Fruit fly (Drosophila melanogaster) whole organism, embryonic: ENCODE results near the gene gkt.
A peak's percentile ranks its signal among the peaks of the same experiment; 100 is the strongest.

ENCODE experiments used
- Antp ChIP-seq: fragments of 200-800 bp; sonication (Bioruptor generic); optimal IDR thresholded peaks from 3 replicates; lab custom pipeline; 2016; ENCODE audit warnings: missing biosample characterization, missing genetic modification characterization
- Awh ChIP-seq: fragments of 200-800 bp; sonication (Bioruptor generic); IDR thresholded peaks from 2 replicates; pipeline ENCODE4, ENCODE4 v1.3.6; 2022; ENCODE audit warnings: missing biosample characterization, missing genetic modification characterization
- CG1024 ChIP-seq: fragments of 200-800 bp; sonication (Bioruptor generic); IDR thresholded peaks from 2 replicates; pipeline ENCODE4 v1.3.6; 2022; ENCODE audit warnings: missing biosample characterization, missing genetic modification characterization
- CG11093 ChIP-seq: fragments of 200-800 bp; sonication (Bioruptor generic); IDR thresholded peaks from 3 replicates; pipeline ENCODE4 v1.3.6; 2022; ENCODE audit warnings: missing biosample characterization, missing genetic modification characterization
- CG12104 ChIP-seq: fragments of 200-800 bp; sonication (Bioruptor generic); optimal IDR thresholded peaks from 3 replicates; lab custom pipeline; 2016; ENCODE audit warnings: missing biosample characterization, missing genetic modification characterization
- CG12236 ChIP-seq: fragments of 200-800 bp; sonication (Bioruptor generic); optimal IDR thresholded peaks from 2 replicates; lab custom pipeline; 2016; ENCODE audit warnings: missing biosample characterization, missing genetic modification characterization
- CG12659 ChIP-seq: fragments of 200-800 bp; sonication (Bioruptor generic); optimal IDR thresholded peaks from 3 replicates; lab custom pipeline; 2017; ENCODE audit warnings: mild to moderate bottlenecking, missing biosample characterization, missing genetic modification reagents, missing genetic modification characterization
- CG15011 ChIP-seq: fragments of 200-800 bp; sonication (Bioruptor generic); optimal IDR thresholded peaks from 3 replicates; lab custom pipeline; 2018; ENCODE audit warnings: missing biosample characterization, mild to moderate bottlenecking, missing genetic modification characterization
- CG15479 ChIP-seq: fragments of 200-800 bp; sonication (Bioruptor generic); optimal IDR thresholded peaks from 3 replicates; lab custom pipeline; 2019; ENCODE audit warnings: missing biosample characterization, mild to moderate bottlenecking, missing genetic modification characterization, moderate library complexity
- CG32767 ChIP-seq: fragments of 200-800 bp; sonication (Bioruptor generic); IDR thresholded peaks from 2 replicates; pipeline ENCODE4 v1.3.6; 2022; ENCODE audit warnings: missing biosample characterization, missing genetic modification characterization
- CG32772 ChIP-seq: fragments of 200-800 bp; sonication (Bioruptor generic); IDR thresholded peaks from 2 replicates; pipeline ENCODE4 v1.3.6; 2022; ENCODE audit warnings: missing biosample characterization, missing genetic modification characterization
- CG5953 ChIP-seq: fragments of 200-800 bp; sonication (Bioruptor generic); IDR thresholded peaks from 2 replicates; pipeline ENCODE4 v1.3.6; 2022; ENCODE audit warnings: missing biosample characterization, missing genetic modification characterization
- CG6683 ChIP-seq: fragments of 200-800 bp; sonication (Bioruptor generic); optimal IDR thresholded peaks from 2 replicates; lab custom pipeline; 2017; ENCODE audit warnings: missing biosample characterization, mild to moderate bottlenecking, missing genetic modification characterization, missing genetic modification reagents
- CG6854 ChIP-seq: fragments of 200-800 bp; sonication (Bioruptor generic); optimal IDR thresholded peaks from 3 replicates; lab custom pipeline; 2017; ENCODE audit warnings: missing biosample characterization, mild to moderate bottlenecking, missing genetic modification characterization
- CG7271 ChIP-seq: fragments of 200-800 bp; sonication (Bioruptor generic); optimal IDR thresholded peaks from 2 replicates; lab custom pipeline; 2018; ENCODE audit warnings: missing biosample characterization, mild to moderate bottlenecking, missing genetic modification characterization, moderate library complexity
- CG8924 ChIP-seq: fragments of 200-800 bp; optimal IDR thresholded peaks from 3 replicates; lab custom pipeline; 2019; ENCODE audit warnings: missing biosample characterization, mild to moderate bottlenecking, missing genetic modification characterization, moderate library complexity
- D19B ChIP-seq: fragments of 200-800 bp; sonication (Bioruptor generic); optimal IDR thresholded peaks from 2 replicates; lab custom pipeline; 2017; ENCODE audit warnings: missing biosample characterization, mild to moderate bottlenecking, missing genetic modification characterization
- Doc2 ChIP-seq: fragments of 200-800 bp; sonication (Bioruptor generic); IDR thresholded peaks from 2 replicates; pipeline ENCODE4 v1.3.6; 2022; ENCODE audit warnings: missing biosample characterization, missing genetic modification characterization
- Dref ChIP-seq: fragments of 200-800 bp; sonication (Bioruptor generic); IDR thresholded peaks from 2 replicates; pipeline ENCODE4 v1.3.6; 2022; ENCODE audit warnings: missing biosample characterization, missing genetic modification characterization
- Elba2 ChIP-seq: fragments of 200-800 bp; sonication (Bioruptor generic); optimal IDR thresholded peaks from 3 replicates; lab custom pipeline; 2016; ENCODE audit warnings: missing biosample characterization, missing genetic modification characterization
- Fer2 ChIP-seq: fragments of 200-800 bp; sonication (Bioruptor generic); optimal IDR thresholded peaks from 2 replicates; lab custom pipeline; 2018; ENCODE audit warnings: missing biosample characterization, mild to moderate bottlenecking, missing genetic modification characterization, moderate library complexity
- HmgZ ChIP-seq: fragments of 200-800 bp; sonication (Bioruptor generic); optimal IDR thresholded peaks from 2 replicates; lab custom pipeline; 2018; ENCODE audit warnings: missing biosample characterization, mild to moderate bottlenecking, missing genetic modification characterization
- Hmx ChIP-seq: fragments of 200-800 bp; sonication (Bioruptor generic); optimal IDR thresholded peaks from 2 replicates; lab custom pipeline; 2016; ENCODE audit warnings: missing biosample characterization, missing genetic modification characterization
- Hsf ChIP-seq: fragments of 200-800 bp; sonication (Bioruptor generic); optimal IDR thresholded peaks from 3 replicates; lab custom pipeline; 2016; ENCODE audit warnings: missing biosample characterization, missing genetic modification characterization
- Lim3 ChIP-seq: fragments of 200-800 bp; sonication (Bioruptor generic); IDR thresholded peaks from 2 replicates; pipeline ENCODE4 v1.3.6; 2022; ENCODE audit warnings: missing biosample characterization, missing genetic modification characterization
- NK7.1 ChIP-seq: fragments of 200-800 bp; sonication (Bioruptor generic); optimal IDR thresholded peaks from 3 replicates; lab custom pipeline; 2016; ENCODE audit warnings: missing biosample characterization, missing genetic modification characterization
- PHDP ChIP-seq: fragments of 200-800 bp; sonication (Bioruptor generic); optimal IDR thresholded peaks from 3 replicates; lab custom pipeline; 2018; ENCODE audit warnings: missing biosample characterization, mild to moderate bottlenecking, missing genetic modification characterization, moderate library complexity
- Ravus ChIP-seq: fragments of 200-800 bp; sonication (Bioruptor generic); IDR thresholded peaks from 2 replicates; pipeline ENCODE4 v1.3.6; 2022; ENCODE audit warnings: missing biosample characterization, missing genetic modification characterization
- Six4 ChIP-seq: fragments of 200-800 bp; sonication (Bioruptor generic); optimal IDR thresholded peaks from 2 replicates; lab custom pipeline; 2016; ENCODE audit warnings: missing biosample characterization, missing genetic modification characterization
- Xrp1 ChIP-seq: fragments of 200-800 bp; sonication (Bioruptor generic); IDR thresholded peaks from 2 replicates; pipeline ENCODE4 v1.3.6; 2022; ENCODE audit warnings: missing biosample characterization, missing genetic modification characterization
- YL-1 ChIP-seq: fragments of 200-800 bp; sonication (Bioruptor generic); optimal IDR thresholded peaks from 3 replicates; lab custom pipeline; 2017; ENCODE audit warnings: missing biosample characterization, mild to moderate bottlenecking, missing genetic modification characterization
- ato ChIP-seq: fragments of 200-800 bp; sonication (Bioruptor generic); IDR thresholded peaks from 2 replicates; pipeline ENCODE4 v1.3.6; 2022; ENCODE audit warnings: missing biosample characterization, missing genetic modification characterization; ENCODE audit not compliant: partially characterized antibody
- bigmax ChIP-seq: fragments of 200-800 bp; sonication (Bioruptor generic); optimal IDR thresholded peaks from 2 replicates; lab custom pipeline; 2018; ENCODE audit warnings: missing biosample characterization, mild to moderate bottlenecking, missing genetic modification characterization
- bowl ChIP-seq: fragments of 200-800 bp; sonication (Bioruptor generic); IDR thresholded peaks from 2 replicates; pipeline ENCODE4 v1.3.6; 2022; ENCODE audit warnings: missing biosample characterization, missing genetic modification characterization
- br ChIP-seq: fragments of >200 bp; optimal IDR thresholded peaks from 2 replicates; lab custom pipeline; 2017
- bsh ChIP-seq, 2 experiments: fragments of 200-800 bp; sonication (Bioruptor generic); optimal IDR thresholded peaks; 2 replicates each; lab custom pipeline; 2017 to 2018; ENCODE audit warnings: mild to moderate bottlenecking in 2 of 2, missing biosample characterization in 2 of 2, missing genetic modification characterization in 2 of 2, moderate library complexity in 1 of 2
- cwo ChIP-seq: fragments of 200-800 bp; sonication (Bioruptor generic); optimal IDR thresholded peaks from 3 replicates; lab custom pipeline; 2017; ENCODE audit warnings: missing biosample characterization, missing genetic modification characterization, mild to moderate bottlenecking, moderate library complexity, missing genetic modification reagents
- disco-r ChIP-seq: fragments of 200-800 bp; sonication (Bioruptor generic); optimal IDR thresholded peaks from 2 replicates; lab custom pipeline; 2016; ENCODE audit warnings: missing biosample characterization, missing genetic modification characterization
- emc ChIP-seq: fragments of 200-800 bp; sonication (Bioruptor generic); optimal IDR thresholded peaks from 2 replicates; lab custom pipeline; 2016; ENCODE audit warnings: missing biosample characterization, missing genetic modification characterization
- fd96Cb ChIP-seq: fragments of 200-800 bp; sonication (Bioruptor generic); optimal IDR thresholded peaks from 2 replicates; lab custom pipeline; 2018; ENCODE audit warnings: missing biosample characterization, mild to moderate bottlenecking, missing genetic modification characterization, moderate library complexity
- inv ChIP-seq: fragments of 200-800 bp; sonication (Bioruptor generic); IDR thresholded peaks from 2 replicates; pipeline ENCODE4 v1.3.6; 2022; ENCODE audit warnings: missing biosample characterization, missing genetic modification characterization; ENCODE audit not compliant: partially characterized antibody
- jigr1 ChIP-seq: fragments of 200-800 bp; sonication (Bioruptor generic); IDR thresholded peaks from 3 replicates; pipeline ENCODE4 v1.3.6; 2022; ENCODE audit warnings: missing biosample characterization, missing genetic modification characterization
- lmd ChIP-seq: fragments of 200-800 bp; sonication (Bioruptor generic); IDR thresholded peaks from 2 replicates; pipeline ENCODE4 v1.3.6; 2022; ENCODE audit warnings: missing biosample characterization, missing genetic modification characterization
- nau ChIP-seq: fragments of 200-800 bp; sonication (Bioruptor generic); optimal IDR thresholded peaks from 3 replicates; lab custom pipeline; 2017; ENCODE audit warnings: missing biosample characterization, mild to moderate bottlenecking, missing genetic modification characterization, missing genetic modification reagents
- pfk ChIP-seq: fragments of 200-800 bp; sonication (Bioruptor generic); optimal IDR thresholded peaks from 2 replicates; lab custom pipeline; 2018; ENCODE audit warnings: missing biosample characterization, mild to moderate bottlenecking, missing genetic modification characterization, moderate library complexity
- ro ChIP-seq: fragments of 200-800 bp; sonication (Bioruptor generic); IDR thresholded peaks from 2 replicates; pipeline ENCODE4 v1.3.6; 2022; ENCODE audit warnings: missing biosample characterization, missing genetic modification characterization
- row ChIP-seq: fragments of 200-800 bp; sonication (Bioruptor generic); IDR thresholded peaks from 3 replicates; pipeline ENCODE4 v1.3.6; 2022; ENCODE audit warnings: missing biosample characterization, missing genetic modification characterization
- scrt ChIP-seq: fragments of 200-800 bp; sonication (Bioruptor generic); optimal IDR thresholded peaks from 2 replicates; lab custom pipeline; 2018; ENCODE audit warnings: missing biosample characterization, mild to moderate bottlenecking, missing genetic modification characterization, moderate library complexity
- shn ChIP-seq: fragments of 200-800 bp; sonication (Bioruptor generic); optimal IDR thresholded peaks from 3 replicates; lab custom pipeline; 2016; ENCODE audit warnings: missing biosample characterization, missing genetic modification characterization
- sug ChIP-seq: fragments of 200-800 bp; optimal IDR thresholded peaks from 2 replicates; lab custom pipeline; 2019; ENCODE audit warnings: missing biosample characterization, mild to moderate bottlenecking, missing genetic modification characterization, moderate library complexity
- tio ChIP-seq: fragments of 200-800 bp; sonication (Bioruptor generic); optimal IDR thresholded peaks from 2 replicates; lab custom pipeline; 2017; ENCODE audit warnings: missing biosample characterization, missing genetic modification characterization, inconsistent platforms
- unc-4 ChIP-seq: fragments of 200-800 bp; sonication (Bioruptor generic); IDR thresholded peaks from 2 replicates; pipeline ENCODE4 v1.3.6; 2022; ENCODE audit warnings: missing biosample characterization, missing genetic modification characterization; ENCODE audit not compliant: partially characterized antibody

gkt gene

DNA sequence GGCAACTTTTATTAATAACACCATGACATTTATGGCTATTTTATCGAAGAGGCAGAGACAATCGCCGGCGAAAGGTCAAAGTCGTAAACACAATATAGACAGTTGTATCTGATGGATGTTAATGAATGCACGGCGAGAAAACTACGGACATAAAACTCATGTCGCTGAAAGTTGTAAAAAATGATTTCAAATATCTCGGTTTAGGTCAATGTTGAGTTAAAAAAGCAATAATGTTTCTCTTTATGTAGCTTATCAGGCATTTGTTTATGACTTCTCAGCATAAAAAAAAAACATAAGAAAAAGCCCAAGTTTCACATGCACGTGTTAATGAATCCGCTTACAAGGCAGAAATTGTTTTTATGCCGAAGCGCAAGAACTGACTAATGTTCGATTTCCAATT, 38.4 kb upstream of the gkt start (continued):
- no peak for TF ChIP-seq CG32767
- TF ChIP-seq Ravus (GFP tag; lab: Robert Waterston, UW), result no peak
- no peak for TF ChIP-seq CG12236 (GFP tag; lab: Kevin White, UChicago)
- no peak for TF ChIP-seq Fer2
- TF ChIP-seq Lim3 (GFP tag; lab: Robert Waterston, UW), result no peak
- TF ChIP-seq row (GFP tag; lab: Robert Waterston, UW), result peak; percentile 61
- TF ChIP-seq pfk, result no peak
- TF ChIP-seq NK7.1 (GFP tag; lab: Kevin White, UChicago), result no peak
- TF ChIP-seq Xrp1 (GFP tag; lab: Robert Waterston, UW), result no peak; the same call in 1 of the 2 replicates
- no peak for TF ChIP-seq CG8924 (tag; lab: Kevin White, UChicago)
- TF ChIP-seq Doc2, result no peak
- TF ChIP-seq CG32772 (GFP tag; lab: Robert Waterston, UW), result 0 out of 2 replicates have a peak, but pooled peaks have one; percentile 6
- TF ChIP-seq D19B (GFP tag; lab: Kevin White, UChicago), result no peak
- TF ChIP-seq CG6683 (GFP tag; lab: Kevin White, UChicago), result no peak
- no peak for TF ChIP-seq inv (GFP tag; lab: Robert Waterston, UW)
- TF ChIP-seq Hsf (GFP tag; lab: Kevin White, UChicago), result no peak
- no peak for TF ChIP-seq CG11093 (GFP tag; lab: Robert Waterston, UW)
- TF ChIP-seq unc-4 (GFP tag; lab: Robert Waterston, UW), result no peak
- no peak for TF ChIP-seq emc (GFP tag; lab: Kevin White, UChicago)
- no peak for TF ChIP-seq CG6854 (GFP tag; lab: Kevin White, UChicago)
- no peak for TF ChIP-seq Six4 (GFP tag; lab: Kevin White, UChicago)
- TF ChIP-seq ro (GFP tag; lab: Robert Waterston, UW), result no peak
- TF ChIP-seq bowl (GFP tag; lab: Robert Waterston, UW), result no peak
- peak; percentile 20 for TF ChIP-seq Antp (GFP tag; lab: Kevin White, UChicago)
- TF ChIP-seq br (lab: Kevin White, UChicago), result no peak
- no peak for TF ChIP-seq CG15011 (GFP tag; lab: Kevin White, UChicago)
- TF ChIP-seq cwo (GFP tag; lab: Kevin White, UChicago), result no peak
- no peak for TF ChIP-seq fd96Cb (tag; lab: Kevin White, UChicago)
- TF ChIP-seq CG15479 (GFP tag; lab: Kevin White, UChicago), result no peak
- TF ChIP-seq CG1024, result no peak
- TF ChIP-seq bigmax (GFP tag; lab: Kevin White, UChicago), result no peak

DNA sequence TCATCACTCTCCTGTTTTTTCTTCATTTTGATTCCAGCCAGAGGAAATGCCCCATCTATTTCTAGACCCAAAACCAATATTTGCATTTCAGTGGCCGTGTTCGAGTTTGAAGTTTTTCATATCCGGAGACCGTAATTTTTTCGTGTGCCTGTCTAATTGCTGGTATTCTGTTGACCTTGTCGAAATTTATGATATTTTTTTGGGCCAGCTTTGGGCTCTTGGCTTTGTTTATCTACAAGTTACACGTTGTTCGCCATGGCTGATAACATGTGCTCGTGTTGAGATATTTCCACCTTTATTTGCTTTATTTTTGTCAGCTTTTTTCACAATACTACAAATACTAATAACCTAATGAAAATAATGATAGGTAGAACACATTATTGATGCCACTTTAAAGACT, 38.0 kb upstream of the gkt start:
- TF ChIP-seq nau (GFP tag; lab: Kevin White, UChicago) (peak; percentile 36), lmd (GFP tag; lab: Robert Waterston, UW) (no peak), CG5953 (GFP tag; lab: Robert Waterston, UW) (no peak), ro (GFP tag; lab: Robert Waterston, UW) (no peak), Elba2 (GFP tag; lab: Kevin White, UChicago) (no peak), sug (tag; lab: Kevin White, UChicago) (no peak), bsh (GFP tag; optimal IDR thresholded peaks at IDR 0.05; lab: Kevin White, UChicago) (no peak), ato (GFP tag; lab: Robert Waterston, UW) (no peak), CG12659 (GFP tag; lab: Kevin White, UChicago) (no peak), scrt (GFP tag; lab: Kevin White, UChicago) (no peak), Dref (GFP tag; lab: Robert Waterston, UW) (no peak), shn (GFP tag; lab: Kevin White, UChicago) (no peak), PHDP (tag; lab: Kevin White, UChicago) (peak; percentile 42), fd96Cb (tag; lab: Kevin White, UChicago) (no peak), jigr1 (no peak), disco-r (GFP tag; lab: Kevin White, UChicago) (no peak), tio (GFP tag; lab: Kevin White, UChicago) (no peak), CG6683 (GFP tag; lab: Kevin White, UChicago) (no peak), CG12104 (GFP tag; lab: Kevin White, UChicago) (no peak), CG7271 (tag; lab: Kevin White, UChicago) (no peak), YL-1 (GFP tag; lab: Kevin White, UChicago) (no peak), HmgZ (tag; lab: Kevin White, UChicago) (peak; percentile 29), Awh (GFP tag; lab: Robert Waterston, UW) (no peak), Hmx (GFP tag; lab: Kevin White, UChicago) (no peak)
